Fruit fly (Drosophila melanogaster): ENCODE data around the gene CG6959.

CG6959 gene

DNA sequence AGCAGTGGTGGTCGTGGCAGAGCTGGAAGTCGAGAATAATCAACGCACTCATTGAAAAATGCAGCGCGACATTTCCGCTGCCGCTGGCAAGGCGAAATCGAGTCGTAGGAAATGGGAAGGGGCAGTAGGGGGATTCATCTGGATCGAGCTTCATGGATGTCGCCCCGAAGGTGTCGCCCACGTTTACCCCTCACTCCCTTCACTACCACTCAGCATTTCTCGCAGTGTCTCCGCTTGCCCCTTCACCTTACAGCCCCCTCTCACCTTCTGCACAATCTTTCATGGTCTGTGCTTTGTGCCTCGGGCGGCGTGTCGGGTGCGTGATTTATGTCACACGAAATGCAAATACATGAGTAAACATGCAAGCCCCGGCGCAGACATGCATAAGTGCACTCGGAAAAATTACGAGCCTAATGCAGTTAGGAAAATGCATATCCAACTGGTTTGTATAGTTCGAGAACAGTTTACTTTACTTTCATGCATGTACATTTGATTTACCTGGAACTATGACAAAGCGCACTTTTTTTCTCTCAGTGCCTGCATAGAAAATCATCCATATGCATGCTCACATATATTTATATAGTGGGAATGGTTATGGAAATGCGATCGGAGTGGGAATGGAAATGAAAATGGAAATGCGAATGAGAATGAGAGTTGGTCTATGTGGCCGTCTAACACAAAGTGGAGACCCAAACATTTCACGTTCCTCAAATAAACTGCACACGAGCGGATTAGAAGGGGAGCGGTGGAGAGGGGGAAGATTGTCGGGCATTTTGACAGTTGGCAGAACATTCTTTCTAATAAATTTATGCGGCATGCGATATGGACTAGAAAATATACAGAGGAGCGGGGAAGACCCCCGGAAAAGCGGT, 19.6 kb downstream of the CG6959 start (continued):
- TF ChIP-seq Ets96B (tag; optimal IDR thresholded peaks at IDR 0.05) (peak; percentile 87), Lpt (GFP tag; optimal IDR thresholded peaks at IDR 0.05) (peak; percentile 89), Met (GFP tag; optimal IDR thresholded peaks at IDR 0.05) (peak; percentile 77), Blimp-1 (GFP tag; optimal IDR thresholded peaks at IDR 0.05) (no peak), Hr38 (GFP tag; optimal IDR thresholded peaks at IDR 0.05) (peak; percentile 68), salr (GFP tag; optimal IDR thresholded peaks at IDR 0.05) (peak; percentile 78 to 88), dsx (GFP tag; optimal IDR thresholded peaks at IDR 0.05; ENCODE audit: poor library complexity, severe bottlenecking) (peak; percentile 81), spab (GFP tag; optimal IDR thresholded peaks at IDR 0.05) (peak; percentile 73), CG11902 (GFP tag; optimal IDR thresholded peaks at IDR 0.05) (peak; percentile 68), CG8632 (GFP tag; optimal IDR thresholded peaks at IDR 0.05) (peak; percentile 69), lz (GFP tag; optimal IDR thresholded peaks at IDR 0.05) (peak; percentile 73), CG4318 (GFP tag; optimal IDR thresholded peaks at IDR 0.05) (peak; percentile 83), CG8319 (GFP tag; optimal IDR thresholded peaks at IDR 0.05) (peak; percentile 65), CG11294 (GFP tag; IDR thresholded peaks at IDR 0.05) (peak; percentile 85), CG32006 (GFP tag; optimal IDR thresholded peaks at IDR 0.05) (peak; percentile 93), Eip78C (GFP tag) (peak; percentile 96), fd85E (GFP tag; optimal IDR thresholded peaks at IDR 0.05) (peak; percentile 64), vri (GFP tag; optimal IDR thresholded peaks at IDR 0.05) (peak; percentile 28), pdm3 (GFP tag; optimal IDR thresholded peaks at IDR 0.05) (peak; percentile 88), CG6854 (GFP tag; optimal IDR thresholded peaks at IDR 0.05) (peak; percentile 15), Hr39 (GFP tag; optimal IDR thresholded peaks at IDR 0.05) (peak; percentile 78), cyc (GFP tag; optimal IDR thresholded peaks at IDR 0.05) (peak; percentile 81)

DNA sequence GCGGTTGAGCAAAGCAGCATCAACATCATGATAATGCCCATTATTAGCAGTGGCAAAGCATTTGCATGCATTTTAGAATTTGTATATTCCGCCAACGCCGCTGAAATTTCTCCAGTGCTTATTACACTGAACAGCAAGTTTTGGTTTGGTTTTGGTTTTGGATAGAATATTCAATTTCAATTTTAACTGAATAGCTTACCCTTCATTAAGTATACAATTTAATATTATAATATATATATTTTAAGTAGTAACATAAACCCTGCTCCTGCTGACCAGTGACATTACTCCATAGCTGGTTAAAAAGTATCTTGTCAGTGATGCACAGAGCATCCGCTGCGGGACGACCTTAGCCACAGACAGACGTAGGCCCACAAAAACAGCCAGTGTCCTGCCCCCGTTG, 21.9 kb downstream of the CG6959 start:
- TF ChIP-seq CG11762 (GFP tag; optimal IDR thresholded peaks at IDR 0.05; ENCODE audit: insufficient read depth) (no peak), CG3032 (tag; optimal IDR thresholded peaks at IDR 0.05) (peak; percentile 10), fd85E (GFP tag; optimal IDR thresholded peaks at IDR 0.05) (no peak), svp (GFP tag) (peak; percentile 56), spab (GFP tag; optimal IDR thresholded peaks at IDR 0.05) (peak; percentile 1), CG11902 (GFP tag; optimal IDR thresholded peaks at IDR 0.05) (no peak), net (GFP tag; optimal IDR thresholded peaks at IDR 0.05) (no peak), esn (GFP tag; optimal IDR thresholded peaks at IDR 0.05) (no peak), Smox (GFP tag; optimal IDR thresholded peaks at IDR 0.05) (no peak), Hr38 (GFP tag; optimal IDR thresholded peaks at IDR 0.05) (no peak), Eip78C (GFP tag) (peak; percentile 63), CG8119 (GFP tag; IDR thresholded peaks at IDR 0.05) (peak; percentile 68), vri (GFP tag; optimal IDR thresholded peaks at IDR 0.05) (no peak), Ets21C (GFP tag; optimal IDR thresholded peaks at IDR 0.05) (no peak), CG10631 (GFP tag; optimal IDR thresholded peaks at IDR 0.05) (peak; percentile 6), dac (GFP tag; optimal IDR thresholded peaks at IDR 0.05) (peak; percentile 9), eg (GFP tag; IDR thresholded peaks at IDR 0.05) (peak; percentile 71; the same call in 2 of the 3 replicates), CG1621 (tag; optimal IDR thresholded peaks at IDR 0.05) (no peak), CG3919 (GFP tag; optimal IDR thresholded peaks at IDR 0.05) (peak; percentile 28), CG7368 (GFP tag; optimal IDR thresholded peaks at IDR 0.05) (no peak), dsx (GFP tag; optimal IDR thresholded peaks at IDR 0.05; ENCODE audit: poor library complexity, severe bottlenecking) (peak; percentile 18), CG31627 (GFP tag; optimal IDR thresholded peaks at IDR 0.05) (no peak), CG4318 (GFP tag; optimal IDR thresholded peaks at IDR 0.05) (peak; percentile 4), CG34406 (GFP tag; optimal IDR thresholded peaks at IDR 0.05) (no peak), Ets96B (tag; optimal IDR thresholded peaks at IDR 0.05) (peak; percentile 4), OdsH (GFP tag; optimal IDR thresholded peaks at IDR 0.05) (peak; percentile 4), CG9139 (GFP tag; optimal IDR thresholded peaks at IDR 0.05) (no peak), salr (GFP tag; optimal IDR thresholded peaks at IDR 0.05) (peak in 1 of 2 experiments; percentile 19), Hr4 (GFP tag; optimal IDR thresholded peaks at IDR 0.05) (peak; percentile 2), CG6276 (GFP tag; optimal IDR thresholded peaks at IDR 0.05) (peak; percentile 2), CG6163 (GFP tag; IDR thresholded peaks at IDR 0.05) (peak; percentile 49; the same call in 1 of the 3 replicates), achi (GFP tag; optimal IDR thresholded peaks at IDR 0.05) (peak; percentile 31), Gug (GFP tag; IDR thresholded peaks at IDR 0.05) (no peak; the same call in 1 of the 2 replicates), fkh (GFP tag; optimal IDR thresholded peaks at IDR 0.05) (no peak), Blimp-1 (GFP tag; optimal IDR thresholded peaks at IDR 0.05) (no peak), CG32006 (GFP tag; optimal IDR thresholded peaks at IDR 0.05) (peak; percentile 60), CG10669 (GFP tag; optimal IDR thresholded peaks at IDR 0.05) (peak; percentile 30)

All from whole organism, prepupa.